Worm (Caenorhabditis elegans) whole organism, late embryonic: Measurements from ENCODE around the gene F20H11.4.

Experiments
- C08G9.2 ChIP-seq: sonication (generic microtip); optimal IDR thresholded peaks from 2 replicates; lab custom pipeline; 2016; ENCODE audit warnings: mild to moderate bottlenecking, missing genetic modification characterization, moderate library complexity, missing compliant biosample characterization
- C38D4.7 ChIP-seq: fragments of 200-800 bp; sonication (Bioruptor generic); optimal IDR thresholded peaks from 2 replicates; lab custom pipeline; 2018; ENCODE audit warnings: mild to moderate bottlenecking, missing genetic modification characterization, moderate library complexity, missing compliant biosample characterization
- F13H6.1 ChIP-seq: sonication (generic microtip); optimal IDR thresholded peaks from 2 replicates; lab custom pipeline; 2016; ENCODE audit warnings: missing genetic modification characterization, missing compliant biosample characterization
- ahr-1 ChIP-seq: sonication (generic microtip); optimal IDR thresholded peaks from 2 replicates; lab custom pipeline; 2016; ENCODE audit warnings: missing genetic modification characterization, missing compliant biosample characterization
- ama-1 ChIP-seq: fragments of 150-350 bp; optimal IDR thresholded peaks from 2 replicates; lab custom pipeline; 2014
- ceh-14 ChIP-seq: sonication (generic microtip); optimal IDR thresholded peaks from 2 replicates; lab custom pipeline; 2016; ENCODE audit warnings: missing genotype, missing genetic modification characterization, missing compliant biosample characterization
- ceh-18 ChIP-seq: sonication (generic microtip); optimal IDR thresholded peaks from 2 replicates; lab custom pipeline; 2016; ENCODE audit warnings: missing genetic modification characterization, missing compliant biosample characterization
- ceh-2 ChIP-seq: sonication (generic microtip); optimal IDR thresholded peaks from 2 replicates; lab custom pipeline; 2016; ENCODE audit warnings: missing genotype, missing genetic modification characterization, missing compliant biosample characterization
- ceh-22 ChIP-seq: sonication (generic microtip); optimal IDR thresholded peaks from 2 replicates; lab custom pipeline; 2017; ENCODE audit warnings: missing biosample characterization, missing genetic modification characterization
- ceh-31 ChIP-seq: sonication (generic microtip); optimal IDR thresholded peaks from 2 replicates; lab custom pipeline; 2016; ENCODE audit warnings: missing genetic modification characterization, missing compliant biosample characterization
- ceh-34 ChIP-seq: sonication (generic microtip); optimal IDR thresholded peaks from 2 replicates; lab custom pipeline; 2016; ENCODE audit warnings: mild to moderate bottlenecking, missing genetic modification characterization, missing compliant biosample characterization
- ceh-48 ChIP-seq: sonication (generic microtip); optimal IDR thresholded peaks from 2 replicates; lab custom pipeline; 2016; ENCODE audit warnings: missing genetic modification characterization, inconsistent platforms, missing compliant biosample characterization
- ceh-6 ChIP-seq: fragments of 200-800 bp; sonication (Bioruptor generic); optimal IDR thresholded peaks from 2 replicates; lab custom pipeline; 2018; ENCODE audit warnings: mild to moderate bottlenecking, missing genetic modification characterization, missing compliant biosample characterization
- ceh-9 ChIP-seq: sonication (generic microtip); optimal IDR thresholded peaks from 2 replicates; lab custom pipeline; 2016; ENCODE audit warnings: mild to moderate bottlenecking, missing genetic modification characterization, inconsistent platforms, missing compliant biosample characterization
- elt-2 ChIP-seq: sonication (generic microtip); optimal IDR thresholded peaks from 2 replicates; lab custom pipeline; 2016; ENCODE audit warnings: missing genetic modification reagents, missing genetic modification characterization, missing compliant biosample characterization
- elt-4 ChIP-seq: sonication (generic microtip); optimal IDR thresholded peaks from 2 replicates; lab custom pipeline; 2016; ENCODE audit warnings: missing genetic modification characterization, missing compliant biosample characterization
- ets-4 ChIP-seq: sonication (generic microtip); optimal IDR thresholded peaks from 2 replicates; lab custom pipeline; 2016; ENCODE audit warnings: missing genetic modification characterization, missing compliant biosample characterization
- fax-1 ChIP-seq: sonication (generic microtip); optimal IDR thresholded peaks from 2 replicates; lab custom pipeline; 2016; ENCODE audit warnings: missing genotype, missing genetic modification characterization, missing compliant biosample characterization
- hlh-30 ChIP-seq: sonication (generic microtip); optimal IDR thresholded peaks from 2 replicates; lab custom pipeline; 2017; ENCODE audit warnings: antibody characterized with exemption, missing genetic modification characterization, missing compliant biosample characterization; ENCODE audit not compliant: insufficient read depth
- hlh-6 ChIP-seq: sonication (generic microtip); optimal IDR thresholded peaks from 2 replicates; lab custom pipeline; 2016; ENCODE audit warnings: missing genotype, missing genetic modification characterization, missing compliant biosample characterization
- madf-2 ChIP-seq: sonication (generic microtip); optimal IDR thresholded peaks from 2 replicates; lab custom pipeline; 2017; ENCODE audit warnings: missing genetic modification characterization, missing compliant biosample characterization
- nhr-11 ChIP-seq: fragments of 150-350 bp; optimal IDR thresholded peaks from 2 replicates; lab custom pipeline; 2014; ENCODE audit warnings: missing biosample characterization, missing genetic modification characterization
- pag-3 ChIP-seq: sonication (generic microtip); optimal IDR thresholded peaks from 2 replicates; lab custom pipeline; 2016; ENCODE audit warnings: missing compliant biosample characterization, missing genetic modification characterization, borderline replicate concordance
- sox-4 ChIP-seq: sonication (generic microtip); optimal IDR thresholded peaks from 2 replicates; lab custom pipeline; 2017; ENCODE audit warnings: mild to moderate bottlenecking, missing genetic modification characterization, inconsistent platforms, missing compliant biosample characterization
- syd-9 ChIP-seq: sonication (generic microtip); optimal IDR thresholded peaks from 2 replicates; lab custom pipeline; 2016; ENCODE audit warnings: mild to moderate bottlenecking, missing genetic modification characterization, moderate library complexity, missing compliant biosample characterization
- tbx-2 ChIP-seq: sonication (generic microtip); optimal IDR thresholded peaks from 2 replicates; lab custom pipeline; 2016; ENCODE audit warnings: missing genetic modification characterization, missing compliant biosample characterization
- tbx-7 ChIP-seq: sonication (generic microtip); optimal IDR thresholded peaks from 2 replicates; lab custom pipeline; 2016; ENCODE audit warnings: missing genotype, missing genetic modification characterization, missing compliant biosample characterization
- ttx-3 ChIP-seq: sonication (generic microtip); optimal IDR thresholded peaks from 2 replicates; lab custom pipeline; 2016; ENCODE audit warnings: missing genetic modification reagents, missing genetic modification characterization, missing compliant biosample characterization
- unc-42 ChIP-seq: sonication (generic microtip); optimal IDR thresholded peaks from 2 replicates; lab custom pipeline; 2016; ENCODE audit warnings: missing genotype, missing genetic modification characterization, missing compliant biosample characterization
- unc-55 ChIP-seq: sonication (generic microtip); optimal IDR thresholded peaks from 2 replicates; lab custom pipeline; 2017; ENCODE audit warnings: missing biosample characterization, missing genetic modification reagents, missing genetic modification characterization
- ztf-16 ChIP-seq: sonication (generic microtip); optimal IDR thresholded peaks from 2 replicates; lab custom pipeline; 2017; ENCODE audit warnings: missing genetic modification characterization, missing compliant biosample characterization

F20H11.4 gene

DNA sequence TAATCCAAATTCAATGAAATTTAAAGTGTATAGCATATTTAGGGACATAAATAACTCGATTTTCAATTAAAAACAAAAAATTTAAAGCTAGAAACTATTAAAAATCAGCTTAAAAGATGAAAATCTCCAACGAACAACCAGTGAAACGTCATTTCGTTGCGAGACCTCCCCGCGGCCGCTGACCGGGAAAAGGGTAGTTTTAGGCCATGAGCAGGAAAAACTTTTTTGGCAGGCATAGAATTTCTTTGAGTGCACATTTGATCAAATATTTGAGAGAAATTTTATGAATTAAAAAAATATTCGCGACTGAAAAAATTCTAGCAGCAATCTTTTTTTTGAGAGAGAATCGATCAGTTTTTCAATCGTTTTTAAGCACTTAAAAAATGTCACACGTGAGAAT is 16.9 kb downstream of the F20H11.4 start:
- TF ChIP-seq C08G9.2 (tag; lab: Kevin White, UChicago) = peak; percentile 52
- no peak for TF ChIP-seq ceh-18 (tag; lab: Kevin White, UChicago)
- TF ChIP-seq madf-2 (tag; lab: Kevin White, UChicago) = no peak
- peak; percentile 60 for TF ChIP-seq tbx-2 (tag; lab: Kevin White, UChicago)
- no peak for TF ChIP-seq pag-3 (tag; lab: Kevin White, UChicago)
- TF ChIP-seq unc-42 = no peak
- TF ChIP-seq ets-4 = peak; percentile 32
- no peak for TF ChIP-seq nhr-11 (tag; lab: Kevin White, UChicago)
- TF ChIP-seq tbx-7 (tag; lab: Kevin White, UChicago) = no peak
- peak; percentile 12 for TF ChIP-seq elt-2 (tag; lab: Kevin White, UChicago)
- peak; percentile 50 for TF ChIP-seq ceh-2
- TF ChIP-seq ceh-9 (tag; lab: Kevin White, UChicago) = no peak
- TF ChIP-seq elt-4 (tag; lab: Kevin White, UChicago) = no peak
- peak; percentile 73 for TF ChIP-seq ceh-31 (tag; lab: Kevin White, UChicago)
- no peak for TF ChIP-seq ttx-3 (tag; lab: Kevin White, UChicago)
- no peak for TF ChIP-seq sox-4
- peak; percentile 22 for TF ChIP-seq ceh-34 (tag; lab: Kevin White, UChicago)
- TF ChIP-seq, all 69 proteins: peak for 7

DNA sequence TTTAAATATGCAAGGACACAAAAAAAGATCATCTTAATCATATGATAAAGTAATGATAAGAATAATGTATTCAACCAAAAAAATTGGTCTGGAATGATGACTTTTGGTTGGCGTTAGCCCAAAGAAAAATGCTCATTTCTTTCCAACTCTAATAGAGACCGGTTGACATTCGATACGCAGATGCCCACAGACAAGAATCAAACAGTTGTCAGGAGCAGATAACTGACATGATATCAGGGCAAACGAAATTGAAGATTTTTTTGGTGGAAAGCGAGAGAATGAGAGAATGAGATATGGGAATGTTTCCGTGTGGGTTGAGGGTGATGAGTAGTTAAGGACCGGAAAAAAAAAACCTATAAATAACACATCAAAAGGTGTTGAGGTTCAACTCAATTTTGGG is 30.6 kb downstream of the F20H11.4 start:
- TF ChIP-seq unc-55 (GFP tag; lab: Kevin White, UChicago) (no peak), C08G9.2 (tag; lab: Kevin White, UChicago) (no peak), ttx-3 (tag; lab: Kevin White, UChicago) (no peak), ceh-14 (tag; lab: Kevin White, UChicago) (no peak)

DNA sequence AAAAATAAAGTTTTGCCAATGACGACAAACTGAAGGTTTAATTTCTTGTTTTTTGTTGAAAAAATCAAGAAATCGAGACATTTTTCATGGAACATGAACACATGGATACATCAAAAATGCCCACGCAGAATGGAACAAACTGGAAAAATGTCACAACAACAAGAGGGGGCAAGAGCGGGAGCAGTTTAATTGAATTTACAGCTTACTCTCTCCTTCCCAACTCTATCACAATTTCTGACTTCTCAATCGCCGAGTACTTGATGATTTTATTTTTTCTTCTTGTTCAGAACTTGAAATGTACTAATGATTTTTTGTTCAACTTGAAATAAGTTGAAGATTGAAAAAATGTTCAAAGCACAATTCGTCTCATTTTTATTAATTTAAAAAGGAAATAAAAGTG is 36.9 kb downstream of the F20H11.4 start:
- TF ChIP-seq ahr-1 (tag; lab: Kevin White, UChicago) (no peak), F13H6.1 (tag; lab: Kevin White, UChicago) (no peak), unc-42 (peak; percentile 63), madf-2 (tag; lab: Kevin White, UChicago) (no peak)

DNA sequence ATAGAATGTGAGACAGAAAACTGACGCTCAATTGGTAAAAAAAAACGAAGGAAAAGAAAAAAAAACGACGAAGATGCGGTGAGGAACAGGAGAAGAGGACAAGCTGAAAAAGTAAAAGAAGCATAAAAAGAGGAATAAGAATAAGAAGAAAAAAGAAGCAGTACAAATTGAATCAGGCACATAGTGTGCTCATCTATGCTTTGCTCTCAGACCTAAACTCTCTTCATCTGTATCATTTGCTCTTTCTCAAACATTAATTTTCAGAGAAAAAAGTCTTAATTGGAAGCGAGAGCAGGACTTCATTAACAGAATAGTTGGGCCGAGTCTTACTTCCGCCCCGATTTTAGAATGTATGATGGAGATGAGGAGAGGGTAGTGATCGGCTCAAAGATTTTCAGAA is 38.5 kb downstream of the F20H11.4 start:
- TF ChIP-seq fax-1 (tag; lab: Kevin White, UChicago) = no peak
- no peak for TF ChIP-seq ceh-6 (GFP tag; lab: Kevin White, UChicago)
- TF ChIP-seq ceh-2 = no peak
- TF ChIP-seq unc-42 = peak; percentile 91
- TF ChIP-seq, all 69 proteins: peak for 1

DNA sequence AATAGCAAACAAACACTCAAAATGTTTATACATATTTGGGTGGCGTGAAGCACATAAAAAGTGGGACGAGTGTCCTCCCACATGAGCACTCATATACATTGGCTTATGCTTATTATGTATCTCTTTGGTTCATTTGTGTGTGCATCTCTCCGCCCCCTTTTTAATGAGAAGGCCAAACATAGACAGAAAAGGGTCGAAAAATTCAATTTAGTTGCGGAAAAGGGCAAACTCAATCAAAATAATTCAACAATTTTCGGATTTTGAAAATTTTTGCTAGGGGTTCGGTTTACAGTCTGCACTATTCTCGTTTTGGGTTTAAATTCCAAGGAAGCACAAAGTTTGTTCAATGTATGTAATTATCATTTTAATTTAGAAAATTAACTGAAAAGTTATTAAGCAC is 39.1 kb downstream of the F20H11.4 start:
- TF ChIP-seq ceh-48 (tag; lab: Kevin White, UChicago) (no peak), unc-42 (peak; percentile 50)
- TF ChIP-seq, all 69 proteins: peak for 1

DNA sequence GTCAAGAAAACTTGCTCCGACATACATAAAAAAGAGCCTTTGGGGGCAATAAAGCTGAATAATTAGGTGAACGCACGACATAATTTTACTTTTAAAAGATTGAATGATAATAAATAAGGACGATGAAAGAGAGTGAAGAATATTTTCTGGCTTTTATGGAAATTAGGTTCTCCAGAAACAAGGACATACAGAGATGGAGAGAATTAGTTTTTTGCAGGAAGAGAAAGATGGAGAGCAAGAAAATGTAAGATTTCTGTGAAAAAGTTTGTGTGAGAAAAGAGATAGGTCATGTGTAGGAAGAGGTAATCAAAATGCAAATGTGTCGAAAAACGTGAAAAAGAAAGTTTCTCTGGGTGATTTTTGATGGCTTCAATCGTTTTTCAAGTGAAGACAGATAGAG is 43.6 kb downstream of the F20H11.4 start, which contains the start of gene pdfr-1:
TSS of gene pdfr-1 (minus strand) at position 101 of the 400 bp plus-strand sequence.
- no peak for TF ChIP-seq ceh-22 (tag; lab: Kevin White, UChicago)
- no peak for TF ChIP-seq unc-42
- no peak for TF ChIP-seq elt-4 (tag; lab: Kevin White, UChicago)
- no peak for TF ChIP-seq ceh-6 (GFP tag; lab: Kevin White, UChicago)
- no peak for TF ChIP-seq pag-3 (tag; lab: Kevin White, UChicago)
- no peak for TF ChIP-seq ets-4
- TF ChIP-seq ztf-16 (tag; lab: Kevin White, UChicago) = no peak
- TF ChIP-seq ama-1 (lab: Kevin White, UChicago) = no peak
- TF ChIP-seq hlh-6 (tag; lab: Kevin White, UChicago) = no peak
- TF ChIP-seq hlh-30 (tag; lab: Kevin White, UChicago) = no peak
- TF ChIP-seq C38D4.7 (GFP tag; lab: Kevin White, UChicago) = no peak
- no peak for TF ChIP-seq syd-9 (tag; lab: Kevin White, UChicago)
